Worm (Caenorhabditis elegans) whole organism, mixed stage, embryonic: ENCODE results near the gene epn-1.

Experiments
- M03D4.4 ChIP-seq: sonication (generic microtip); optimal IDR thresholded peaks from 2 replicates; lab custom pipeline; 2017; ENCODE audit warnings: mild to moderate bottlenecking, missing genetic modification characterization, missing compliant biosample characterization
- bed-3 ChIP-seq: fragments of 200-800 bp; sonication (Bioruptor generic); optimal IDR thresholded peaks from 3 replicates; lab custom pipeline; 2018; ENCODE audit warnings: mild to moderate bottlenecking, missing genetic modification characterization, moderate library complexity, missing compliant biosample characterization
- blmp-1 ChIP-seq: fragments of 150-350 bp; optimal IDR thresholded peaks from 2 replicates; lab custom pipeline; 2014; ENCODE audit warnings: missing biosample characterization, missing genetic modification characterization
- ceh-39 ChIP-seq: fragments of 150-350 bp; optimal IDR thresholded peaks from 2 replicates; lab custom pipeline; 2014; ENCODE audit warnings: missing biosample characterization, missing genetic modification characterization
- ceh-43 ChIP-seq: fragments of 200-800 bp; sonication (Bioruptor generic); optimal IDR thresholded peaks from 2 replicates; lab custom pipeline; 2018; ENCODE audit warnings: mild to moderate bottlenecking, missing genetic modification characterization, moderate library complexity, missing compliant biosample characterization
- cnd-1 ChIP-seq: fragments of 200-800 bp; sonication (Bioruptor generic); optimal IDR thresholded peaks from 2 replicates; lab custom pipeline; 2018; ENCODE audit warnings: mild to moderate bottlenecking, missing genetic modification characterization, missing compliant biosample characterization
- elt-3 ChIP-seq: fragments of 150-350 bp; optimal IDR thresholded peaks from 2 replicates; lab custom pipeline; 2014; ENCODE audit warnings: missing biosample characterization, missing genetic modification characterization
- flh-1 ChIP-seq: fragments of 200-800 bp; sonication (Bioruptor generic); optimal IDR thresholded peaks from 2 replicates; lab custom pipeline; 2018; ENCODE audit warnings: mild to moderate bottlenecking, missing genetic modification characterization, moderate library complexity, missing compliant biosample characterization
- hlh-1 ChIP-seq: fragments of 150-350 bp; optimal IDR thresholded peaks from 2 replicates; lab custom pipeline; 2014; ENCODE audit warnings: missing biosample characterization, missing genetic modification reagents, missing genetic modification characterization
- lin-13 ChIP-seq: fragments of 150-350 bp; optimal IDR thresholded peaks from 2 replicates; lab custom pipeline; 2014; ENCODE audit warnings: missing biosample characterization, missing genetic modification characterization
- lsy-2 ChIP-seq: fragments of 150-350 bp; optimal IDR thresholded peaks from 2 replicates; lab custom pipeline; 2014; ENCODE audit warnings: missing biosample characterization, missing genetic modification characterization
- mep-1 ChIP-seq: fragments of 150-350 bp; optimal IDR thresholded peaks from 2 replicates; lab custom pipeline; 2017; ENCODE audit warnings: missing biosample characterization, missing genetic modification reagents, missing genetic modification characterization, inconsistent platforms
- mls-2 ChIP-seq: sonication (generic microtip); optimal IDR thresholded peaks from 2 replicates; lab custom pipeline; 2016; ENCODE audit warnings: mild to moderate bottlenecking, missing genetic modification characterization, moderate library complexity, missing compliant biosample characterization
- nhr-12 ChIP-seq: fragments of 150-350 bp; optimal IDR thresholded peaks from 2 replicates; lab custom pipeline; 2014; ENCODE audit warnings: missing biosample characterization, missing genetic modification characterization
- nhr-2 ChIP-seq: fragments of 150-350 bp; optimal IDR thresholded peaks from 2 replicates; lab custom pipeline; 2014; ENCODE audit warnings: missing biosample characterization, missing genetic modification characterization
- nhr-237 ChIP-seq: fragments of 150-350 bp; optimal IDR thresholded peaks from 2 replicates; lab custom pipeline; 2014; ENCODE audit warnings: missing biosample characterization, missing genetic modification characterization
- nhr-76 ChIP-seq: sonication (generic microtip); optimal IDR thresholded peaks from 2 replicates; lab custom pipeline; 2017; ENCODE audit warnings: missing biosample characterization, missing genetic modification characterization
- pha-4 ChIP-seq: fragments of 150-350 bp; optimal IDR thresholded peaks from 2 replicates; lab custom pipeline; 2018; ENCODE audit warnings: missing biosample characterization, missing genetic modification reagents, missing genetic modification characterization
- sem-2 ChIP-seq: fragments of 200-800 bp; sonication (Bioruptor generic); optimal IDR thresholded peaks from 2 replicates; lab custom pipeline; 2018; ENCODE audit warnings: mild to moderate bottlenecking, missing genetic modification characterization, missing compliant biosample characterization
- snpc-4 ChIP-seq: fragments of 150-350 bp; optimal IDR thresholded peaks from 2 replicates; lab custom pipeline; 2014; ENCODE audit warnings: missing biosample characterization, missing genetic modification characterization
- sptf-1 ChIP-seq: sonication (generic microtip); optimal IDR thresholded peaks from 2 replicates; lab custom pipeline; 2017; ENCODE audit warnings: mild to moderate bottlenecking, missing genetic modification characterization, moderate library complexity, missing compliant biosample characterization
- tbx-8 ChIP-seq: fragments of 200-800 bp; sonication (Bioruptor generic); optimal IDR thresholded peaks from 2 replicates; lab custom pipeline; 2018; ENCODE audit warnings: mild to moderate bottlenecking, missing genetic modification characterization, moderate library complexity, missing compliant biosample characterization
- unc-120 ChIP-seq: sonication (generic microtip); optimal IDR thresholded peaks from 2 replicates; lab custom pipeline; 2017; ENCODE audit warnings: missing genetic modification characterization, missing compliant biosample characterization; ENCODE audit not compliant: poor library complexity, severe bottlenecking
- unc-39 ChIP-seq: fragments of 150-350 bp; optimal IDR thresholded peaks from 2 replicates; lab custom pipeline; 2014; ENCODE audit warnings: missing biosample characterization, missing genetic modification characterization
- unc-62 ChIP-seq: fragments of 150-350 bp; optimal IDR thresholded peaks from 2 replicates; lab custom pipeline; 2014; ENCODE audit warnings: missing biosample characterization, missing genetic modification reagents, missing genetic modification characterization
- zip-8 ChIP-seq: fragments of 150-350 bp; optimal IDR thresholded peaks from 2 replicates; lab custom pipeline; 2014; ENCODE audit warnings: missing biosample characterization, missing genetic modification characterization
- ztf-11 ChIP-seq: fragments of 150-350 bp; optimal IDR thresholded peaks from 2 replicates; lab custom pipeline; 2014; ENCODE audit warnings: missing biosample characterization, missing genetic modification characterization

The epn-1 gene

DNA sequence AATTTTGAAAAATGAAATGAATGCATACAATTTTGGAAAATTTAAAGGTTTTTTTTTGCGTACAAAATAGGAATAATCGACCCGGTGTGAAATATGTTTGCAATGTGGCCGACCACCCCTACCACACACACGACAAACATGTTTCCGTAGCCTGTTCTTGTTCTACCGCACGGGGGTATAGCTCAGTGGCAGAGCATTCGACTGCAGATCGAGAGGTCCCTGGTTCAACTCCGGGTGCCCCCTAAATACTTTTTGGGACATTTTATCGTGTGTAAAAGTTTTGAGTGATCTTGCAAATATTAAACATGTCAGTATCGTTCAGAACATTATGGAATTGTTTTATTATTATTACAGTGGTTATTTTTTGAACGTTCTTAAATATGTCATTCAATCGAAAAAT lies 13.6 kb downstream of the epn-1 start (continued):
- TF ChIP-seq flh-1 (peak; percentile 71), bed-3 (GFP tag; lab: Kevin White, UChicago) (peak; percentile 73), elt-3 (tag; lab: Kevin White, UChicago) (no peak)

DNA sequence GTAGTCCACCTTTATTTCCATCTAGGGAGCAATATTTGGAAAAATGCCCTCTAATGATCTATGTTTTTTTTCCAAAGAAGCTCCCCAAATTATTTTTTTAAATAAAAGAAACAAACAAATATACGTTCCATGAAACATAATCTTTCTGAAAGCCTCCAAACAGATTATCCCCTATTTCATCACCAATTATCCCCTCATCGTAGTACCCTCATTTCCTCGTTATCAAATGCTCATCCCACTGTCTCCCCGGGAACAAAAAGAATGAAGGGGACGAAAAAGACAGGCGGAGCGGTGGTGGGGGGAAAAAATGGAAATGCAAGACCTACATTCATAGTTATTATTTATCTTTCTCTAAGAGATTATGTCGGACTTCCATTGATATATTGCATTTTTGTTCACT lies 20.9 kb downstream of the epn-1 start:
- TF ChIP-seq elt-3 (tag; lab: Kevin White, UChicago) (no peak), sem-2 (GFP tag; lab: Kevin White, UChicago) (no peak), sptf-1 (no peak), flh-1 (no peak), snpc-4 (tag; lab: Kevin White, UChicago) (no peak), ceh-43 (GFP tag; lab: Kevin White, UChicago) (no peak), ztf-11 (tag; lab: Kevin White, UChicago) (no peak), blmp-1 (no peak), bed-3 (GFP tag; lab: Kevin White, UChicago) (no peak)

DNA sequence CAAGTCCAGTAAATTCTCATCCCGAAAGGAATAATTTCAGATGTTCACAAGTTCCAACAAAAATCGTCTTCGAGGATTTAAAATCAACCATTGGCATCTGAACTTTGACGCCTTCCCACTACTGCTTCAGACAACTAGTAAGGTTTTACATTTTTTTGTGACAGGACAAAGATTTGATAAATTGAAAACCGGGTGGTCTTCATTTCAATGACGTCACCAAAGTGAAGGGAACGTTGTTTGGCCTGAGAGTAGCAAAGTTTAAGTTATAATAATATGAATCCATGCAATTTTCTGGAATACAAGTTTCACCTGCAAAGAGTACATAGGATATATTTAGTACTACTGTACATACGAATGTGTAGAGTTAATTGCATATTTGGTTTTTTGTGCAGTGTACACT lies 24.1 kb downstream of the epn-1 start:
- TF ChIP-seq tbx-8 (GFP tag; lab: Kevin White, UChicago), result no peak
- no peak for TF ChIP-seq nhr-2 (tag; lab: Kevin White, UChicago)
- no peak for TF ChIP-seq sem-2 (GFP tag; lab: Kevin White, UChicago)
- TF ChIP-seq ceh-39, result no peak
- TF ChIP-seq ceh-43 (GFP tag; lab: Kevin White, UChicago), result no peak
- no peak for TF ChIP-seq flh-1

DNA sequence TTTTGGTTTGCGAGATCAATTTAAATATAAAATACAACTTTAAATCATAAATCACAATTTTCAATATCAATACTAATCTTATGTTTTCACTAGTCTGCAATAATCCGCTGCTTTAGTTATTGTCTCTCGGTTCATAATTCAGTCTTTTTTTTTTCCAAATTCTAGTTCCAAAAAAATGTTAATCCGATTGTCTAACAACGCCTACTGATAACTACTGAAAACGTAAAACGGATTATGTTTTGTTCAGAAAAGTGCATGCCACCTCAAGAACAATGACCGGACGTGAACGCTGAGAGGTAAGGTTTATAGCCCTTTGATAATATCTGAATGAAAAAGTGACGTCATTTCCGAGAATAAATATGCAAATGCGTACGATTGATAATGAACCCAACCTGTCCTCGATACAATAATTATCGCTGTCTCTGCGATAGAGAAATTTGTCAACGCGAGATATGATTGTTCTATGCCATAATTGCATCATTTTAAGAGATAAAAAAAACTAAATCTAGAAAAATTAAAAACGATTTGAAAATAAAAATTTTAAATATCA lies 25.0 kb downstream of the epn-1 start, which contains the start of gene sprr-2:
sprr-2 (plus strand) TSS at position 248 of the 550 bp plus-strand sequence.
- TF ChIP-seq ztf-11 (tag; lab: Kevin White, UChicago), result no peak
- peak; percentile 51 for TF ChIP-seq elt-3 (tag; lab: Kevin White, UChicago)
- TF ChIP-seq nhr-237 (tag; lab: Kevin White, UChicago), result no peak
- no peak for TF ChIP-seq hlh-1 (tag; lab: Kevin White, UChicago)

DNA sequence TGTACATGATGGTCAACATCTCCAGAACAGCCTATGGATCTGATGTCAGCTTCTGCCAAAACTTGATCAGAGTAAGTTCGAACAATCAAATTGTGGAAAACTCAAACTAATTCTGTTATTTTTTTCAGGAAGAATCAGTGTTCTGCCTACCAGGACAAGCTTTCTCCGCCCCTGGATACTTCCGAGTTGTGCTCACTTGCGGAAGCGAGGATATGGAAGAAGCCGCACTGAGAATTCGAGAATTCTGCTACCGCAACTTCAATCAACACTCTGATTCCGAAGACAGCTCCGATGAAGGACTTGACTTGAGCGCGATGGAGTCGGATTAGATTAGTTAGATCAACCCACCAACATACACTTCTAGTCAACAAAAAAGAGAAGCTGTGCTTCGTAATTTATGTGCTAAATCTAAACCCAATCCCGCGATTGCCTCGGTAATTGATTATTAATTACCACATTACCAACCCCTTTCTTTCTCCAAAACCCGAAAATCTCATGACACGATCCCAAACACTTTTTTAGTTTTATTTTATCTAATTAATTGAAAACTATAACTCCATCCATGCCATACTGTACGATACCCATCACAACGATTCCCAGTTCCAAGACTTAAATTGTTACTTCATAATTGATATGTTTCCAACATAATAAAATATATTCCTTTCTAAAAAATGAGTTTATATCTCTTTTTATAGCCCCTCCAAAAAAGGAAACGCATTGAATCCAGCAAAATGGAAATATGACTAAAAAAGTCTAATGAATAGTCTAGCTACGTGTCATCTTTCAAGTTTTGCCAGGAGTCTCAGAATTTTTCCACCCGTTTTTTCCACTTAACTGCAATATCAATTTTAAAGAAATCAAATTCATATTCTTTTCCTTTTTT lies 25.8 kb downstream of the epn-1 start:
- TF ChIP-seq lin-13 (tag; lab: Kevin White, UChicago), result no peak
- no peak for TF ChIP-seq zip-8 (tag; lab: Kevin White, UChicago)
- no peak for TF ChIP-seq mls-2 (tag; lab: Kevin White, UChicago)
- no peak for TF ChIP-seq elt-3 (tag; lab: Kevin White, UChicago)
- TF ChIP-seq flh-1, result no peak
- TF ChIP-seq M03D4.4 (tag; lab: Kevin White, UChicago), result no peak
- no peak for TF ChIP-seq tbx-8 (GFP tag; lab: Kevin White, UChicago)
- no peak for TF ChIP-seq blmp-1
- no peak for TF ChIP-seq unc-62 (GFP tag; lab: Kevin White, UChicago)
- no peak for TF ChIP-seq unc-120 (tag; lab: Kevin White, UChicago)
- no peak for TF ChIP-seq ceh-39
- no peak for TF ChIP-seq pha-4
- TF ChIP-seq lsy-2 (tag; lab: Kevin White, UChicago), result no peak
- no peak for TF ChIP-seq nhr-76 (tag; lab: Kevin White, UChicago)
- no peak for TF ChIP-seq mep-1 (tag; lab: Kevin White, UChicago)
- no peak for TF ChIP-seq nhr-12

DNA sequence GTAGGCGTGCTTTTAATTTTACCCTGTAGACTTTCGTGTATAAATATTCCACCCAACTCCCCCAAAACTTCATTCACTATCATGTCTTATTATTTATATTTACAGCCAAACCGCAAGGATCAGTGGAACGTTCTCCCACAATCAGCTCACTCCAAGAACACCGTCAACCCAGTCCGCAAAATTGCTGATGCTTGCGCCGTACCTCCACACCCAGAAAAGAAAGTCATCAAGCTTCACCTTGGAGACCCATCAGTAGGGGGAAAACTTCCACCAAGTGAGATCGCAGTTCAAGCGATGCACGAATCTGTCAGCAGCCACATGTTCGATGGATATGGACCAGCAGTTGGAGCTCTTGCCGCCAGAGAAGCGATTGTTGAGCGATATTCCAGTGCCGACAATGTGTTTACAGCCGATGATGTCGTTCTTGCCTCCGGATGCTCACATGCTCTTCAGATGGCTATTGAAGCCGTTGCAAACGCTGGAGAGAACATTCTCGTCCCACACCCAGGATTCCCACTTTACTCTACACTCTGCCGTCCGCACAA lies 27.0 kb downstream of the epn-1 start:
- TF ChIP-seq ztf-11 (tag; lab: Kevin White, UChicago), result no peak
- no peak for TF ChIP-seq cnd-1 (tag; lab: Kevin White, UChicago)
- TF ChIP-seq mls-2 (tag; lab: Kevin White, UChicago), result no peak
- no peak for TF ChIP-seq flh-1
- no peak for TF ChIP-seq mep-1 (tag; lab: Kevin White, UChicago)
- TF ChIP-seq snpc-4 (tag; lab: Kevin White, UChicago), result no peak
- TF ChIP-seq unc-39 (tag; lab: Kevin White, UChicago), result no peak
- TF ChIP-seq, all 35 proteins: peak for 0
